Worm (Caenorhabditis elegans): ENCODE measurements around the gene tiar-1.

DNA sequence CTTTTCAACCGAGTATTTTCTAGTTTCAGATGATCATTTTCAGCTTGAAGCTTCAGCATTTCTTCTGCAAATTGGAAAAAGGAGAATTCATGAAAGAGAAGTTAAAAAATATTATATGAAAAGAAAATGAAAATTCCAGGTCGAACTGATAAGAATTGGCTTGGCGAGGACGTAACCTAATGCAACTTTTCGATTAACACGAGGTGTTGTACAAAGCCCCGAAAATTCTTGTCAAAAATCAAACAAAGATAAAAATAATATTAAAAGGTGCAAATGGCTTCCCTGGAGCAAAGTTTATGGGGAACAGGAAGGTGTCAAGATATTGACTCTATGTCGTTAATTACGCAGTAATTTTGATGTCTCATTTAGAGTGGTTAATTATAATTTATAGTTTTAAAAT is 29.7 kb upstream of the tiar-1 start:
- TF ChIP-seq elt-2 (tag; optimal IDR thresholded peaks at IDR 0.05) (no peak), hlh-15 (tag; optimal IDR thresholded peaks at IDR 0.05) (no peak), nfya-1 (tag; optimal IDR thresholded peaks at IDR 0.05) (no peak), rnt-1 (tag; optimal IDR thresholded peaks at IDR 0.05) (no peak), hlh-6 (tag; optimal IDR thresholded peaks at IDR 0.05) (no peak), pha-2 (tag; optimal IDR thresholded peaks at IDR 0.05) (no peak), pha-4 (tag; optimal IDR thresholded peaks at IDR 0.05) (no peak), dve-1 (tag; optimal IDR thresholded peaks at IDR 0.05) (no peak), ets-4 (tag; optimal IDR thresholded peaks at IDR 0.05) (no peak), pax-1 (tag; optimal IDR thresholded peaks at IDR 0.05) (no peak), ceh-34 (tag; optimal IDR thresholded peaks at IDR 0.05) (no peak)
